Worm (Caenorhabditis elegans) whole organism, early embryonic: Measurements from ENCODE around the gene ZK1307.8.

Experiments
- B0310.2 ChIP-seq: sonication (generic microtip); optimal IDR thresholded peaks from 2 replicates; lab custom pipeline; 2016; ENCODE audit warnings: mild to moderate bottlenecking, missing genetic modification characterization, missing compliant biosample characterization
- ama-1 ChIP-seq: fragments of 150-350 bp; optimal IDR thresholded peaks from 2 replicates; lab custom pipeline; 2014
- ceh-13 ChIP-seq: fragments of 200-800 bp; sonication (Bioruptor generic); optimal IDR thresholded peaks from 2 replicates; lab custom pipeline; 2018; ENCODE audit warnings: mild to moderate bottlenecking, missing genetic modification characterization, missing compliant biosample characterization
- ets-7 ChIP-seq: sonication (generic microtip); optimal IDR thresholded peaks from 2 replicates; lab custom pipeline; 2016; ENCODE audit warnings: missing genotype, missing genetic modification characterization, missing compliant biosample characterization
- flt-1 ChIP-seq: fragments of 200-800 bp; sonication (Bioruptor generic); IDR thresholded peaks from 2 replicates; pipeline ENCODE4 v1.3.6; 2022; ENCODE audit warnings: missing genetic modification characterization, missing compliant biosample characterization
- hmbx-1 ChIP-seq: sonication (generic microtip); optimal IDR thresholded peaks from 2 replicates; lab custom pipeline; 2016; ENCODE audit warnings: mild to moderate bottlenecking, missing genetic modification characterization, missing compliant biosample characterization
- hnd-1 ChIP-seq: sonication (generic microtip); optimal IDR thresholded peaks from 2 replicates; lab custom pipeline; 2016; ENCODE audit warnings: missing genetic modification characterization, missing compliant biosample characterization
- pes-1 ChIP-seq: fragments of 200-800 bp; sonication (Bioruptor generic); IDR thresholded peaks from 2 replicates; pipeline ENCODE4 v1.3.6; 2022; ENCODE audit warnings: missing genetic modification reagents, missing genetic modification characterization, missing compliant biosample characterization
- scrt-1 ChIP-seq: fragments of 200-800 bp; sonication (Bioruptor generic); IDR thresholded peaks from 2 replicates; pipeline ENCODE4 v1.3.6; 2022; ENCODE audit warnings: missing genetic modification characterization, missing compliant biosample characterization
- sea-1 ChIP-seq: fragments of 200-800 bp; sonication (Bioruptor generic); conservative IDR thresholded peaks from 2 replicates; pipeline ENCODE4 v1.3.6; 2022; ENCODE audit warnings: missing genetic modification characterization, missing compliant biosample characterization
- tbx-37 ChIP-seq: fragments of 200-800 bp; sonication (Bioruptor generic); conservative IDR thresholded peaks from 2 replicates; pipeline ENCODE4 v1.3.6; 2022; ENCODE audit warnings: missing genetic modification reagents, missing genetic modification characterization, missing compliant biosample characterization
- tra-4 ChIP-seq: sonication (generic microtip); optimal IDR thresholded peaks from 2 replicates; lab custom pipeline; 2017; ENCODE audit warnings: missing genetic modification characterization, missing compliant biosample characterization

DNA sequence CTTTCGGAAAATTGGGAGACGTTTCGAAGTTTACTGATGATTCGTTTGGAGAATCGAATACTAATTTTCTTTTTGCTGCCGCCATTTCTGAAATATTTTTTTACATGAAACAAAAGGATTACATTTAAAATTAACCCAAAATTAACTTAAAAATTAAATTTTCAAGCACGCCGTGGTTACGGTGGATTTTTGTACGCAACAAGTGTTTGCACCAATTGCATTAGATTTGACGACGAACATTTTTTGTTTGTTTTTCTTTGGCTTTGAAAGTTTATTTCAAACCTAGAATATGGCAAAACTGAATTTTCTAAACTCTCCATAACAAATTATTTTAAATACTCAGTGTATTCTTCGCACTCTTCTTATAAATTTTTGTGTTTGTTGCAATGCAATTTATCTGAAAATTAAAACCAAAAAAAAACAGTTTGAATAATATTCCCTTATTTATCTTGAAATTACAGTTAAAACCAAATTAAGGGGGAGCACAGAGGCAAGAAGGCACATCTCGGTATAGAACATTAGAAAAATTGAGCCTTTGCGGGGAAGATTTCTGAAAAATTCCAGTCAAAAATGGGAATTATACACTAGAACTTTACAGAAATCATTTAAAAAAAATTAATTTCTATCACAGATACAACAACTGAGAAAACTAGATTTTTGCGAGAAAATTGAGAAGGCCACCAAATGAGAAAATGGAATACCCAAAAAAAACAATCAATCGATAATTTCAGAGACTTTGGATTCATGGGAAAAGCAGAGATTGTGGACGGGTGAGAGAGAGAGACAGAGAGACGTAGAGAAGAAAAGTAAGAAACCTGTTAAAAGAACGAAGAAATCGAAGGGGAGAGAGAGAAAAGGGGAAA lies 7.1 kb upstream of the ZK1307.8 start, which contains the start of gene hal-3:
- no peak for TF ChIP-seq ama-1
- no peak for TF ChIP-seq pes-1 (GFP tag; lab: Robert Waterston, UW)
- TF ChIP-seq scrt-1 (GFP tag; lab: Robert Waterston, UW): no peak
- TF ChIP-seq sea-1: no peak
- no peak for TF ChIP-seq tbx-37
- no peak for TF ChIP-seq B0310.2 (tag; lab: Kevin White, UChicago)
- no peak for TF ChIP-seq ets-7 (tag; lab: Kevin White, UChicago)
- TF ChIP-seq hmbx-1 (tag; lab: Kevin White, UChicago): no peak
- no peak for TF ChIP-seq ceh-13 (GFP tag; lab: Kevin White, UChicago)
- TF ChIP-seq tra-4 (tag; lab: Kevin White, UChicago): no peak
- no peak for TF ChIP-seq flt-1
- no peak for TF ChIP-seq hnd-1 (tag; lab: Kevin White, UChicago)
